Fruit fly (Drosophila melanogaster): ENCODE measurements around the gene hng3.

The hng3 gene

DNA sequence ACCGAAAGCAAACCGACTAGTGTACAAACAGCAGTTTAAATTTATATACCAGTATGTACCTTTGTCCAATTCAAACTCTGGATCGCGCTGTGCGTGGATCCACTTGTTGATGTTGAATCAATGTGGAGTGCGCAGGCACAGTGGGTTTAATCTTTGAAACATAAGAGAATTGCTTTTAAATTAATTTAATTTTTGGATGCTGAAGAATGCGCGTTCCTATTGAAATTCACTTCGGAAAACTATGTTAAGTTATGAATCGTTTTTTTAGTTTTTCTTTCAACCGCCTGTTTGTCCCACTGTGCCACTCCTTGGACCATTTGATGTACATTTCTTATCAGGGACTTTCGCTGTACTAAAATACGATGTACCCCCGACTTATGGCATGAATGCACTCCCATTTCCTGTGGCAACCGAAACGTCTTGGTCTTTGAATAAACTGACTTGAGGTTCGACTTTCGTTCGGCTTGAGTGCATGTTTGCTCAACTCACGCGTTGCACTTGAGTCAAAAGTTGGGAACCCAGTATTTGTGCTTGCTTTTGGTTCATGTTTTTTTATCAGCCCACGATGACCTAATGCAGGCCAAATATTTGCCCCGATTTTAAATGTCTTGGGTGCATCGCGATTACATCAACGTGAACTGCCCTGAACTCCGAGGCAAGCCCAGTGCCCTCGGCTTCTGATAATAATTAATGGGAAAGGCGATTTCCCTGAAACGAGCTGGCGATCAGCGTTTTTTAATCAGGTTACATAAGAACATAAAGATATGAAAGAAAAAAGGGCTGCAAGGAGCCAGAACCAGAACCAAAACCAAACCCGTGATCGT lies 30.6 kb downstream of the hng3 start (continued):
- TF ChIP-seq CG30431 (GFP tag; optimal IDR thresholded peaks at IDR 0.05) (peak; percentile 91), CG34224 (GFP tag; IDR thresholded peaks at IDR 0.05; ENCODE audit: partially characterized antibody) (no peak), mld (GFP tag; IDR thresholded peaks at IDR 0.05; ENCODE audit: partially characterized antibody) (no peak), CG12769 (tag; optimal IDR thresholded peaks at IDR 0.05) (peak; percentile 58), Neu2 (GFP tag; optimal IDR thresholded peaks at IDR 0.05; ENCODE audit: borderline replicate concordance) (peak; percentile 90), CG11456 (GFP tag; IDR thresholded peaks at IDR 0.05) (peak; percentile 80), CG9727 (GFP tag; optimal IDR thresholded peaks at IDR 0.05) (peak; percentile 99), CG4617 (GFP tag; optimal IDR thresholded peaks at IDR 0.05; ENCODE audit: borderline replicate concordance) (peak; percentile 72), CG12659 (GFP tag; optimal IDR thresholded peaks at IDR 0.05) (peak; percentile 86), Gug (GFP tag; IDR thresholded peaks at IDR 0.05) (peak; percentile 84), CG12071 (GFP tag; optimal IDR thresholded peaks at IDR 0.05) (peak; percentile 68), CG15601 (tag; optimal IDR thresholded peaks at IDR 0.05) (peak; percentile 95), CG1792 (GFP tag; optimal IDR thresholded peaks at IDR 0.05) (peak; percentile 90), CG3995 (GFP tag; optimal IDR thresholded peaks at IDR 0.05) (no peak), CG8944 (GFP tag; optimal IDR thresholded peaks at IDR 0.05) (peak; percentile 89), wor (GFP tag; IDR thresholded peaks at IDR 0.05) (peak; percentile 82), Chrac-16 (GFP tag; optimal IDR thresholded peaks at IDR 0.05) (peak; percentile 93), NC2β (GFP tag; optimal IDR thresholded peaks at IDR 0.05) (peak; percentile 97), sens-2 (GFP tag; IDR thresholded peaks at IDR 0.05) (peak; percentile 96), Rfx (GFP tag; IDR thresholded peaks at IDR 0.05) (peak; percentile 82), pfk (GFP tag; optimal IDR thresholded peaks at IDR 0.05) (peak; percentile 18), TFAM (GFP tag; optimal IDR thresholded peaks at IDR 0.05) (peak; percentile 84), HHEX (GFP tag; optimal IDR thresholded peaks at IDR 0.05) (peak; percentile 86), CG1647 (GFP tag; optimal IDR thresholded peaks at IDR 0.05) (peak; percentile 80), Mes4 (GFP tag; optimal IDR thresholded peaks at IDR 0.05) (peak; percentile 97), CG14050 (GFP tag; IDR thresholded peaks at IDR 0.05) (peak; percentile 87), sqz (GFP tag; optimal IDR thresholded peaks at IDR 0.05) (peak; percentile 92), CG17385 (GFP tag; optimal IDR thresholded peaks at IDR 0.05) (peak; percentile 77), crc (GFP tag; optimal IDR thresholded peaks at IDR 0.05) (peak; percentile 94), klu (GFP tag; IDR thresholded peaks at IDR 0.05) (peak; percentile 49; the same call in 1 of the 2 replicates), br (optimal IDR thresholded peaks at IDR 0.05) (no peak), H2.0 (GFP tag; IDR thresholded peaks at IDR 0.05) (peak; percentile 92), maf-S (GFP tag; optimal IDR thresholded peaks at IDR 0.05) (peak; percentile 85), schlank (tag; optimal IDR thresholded peaks at IDR 0.05) (peak; percentile 34), Tbp (GFP tag; optimal IDR thresholded peaks at IDR 0.05) (no peak), CG15269 (tag; optimal IDR thresholded peaks at IDR 0.05) (peak; percentile 71), CG7928 (GFP tag; optimal IDR thresholded peaks at IDR 0.05) (no peak), Gsc (GFP tag; IDR thresholded peaks at IDR 0.05) (peak; percentile 88), da (GFP tag; optimal IDR thresholded peaks at IDR 0.05) (peak; percentile 74), CG1529 (GFP tag; optimal IDR thresholded peaks at IDR 0.05) (peak; percentile 97), Mrtf (GFP tag; IDR thresholded peaks at IDR 0.05) (peak; percentile 88), ato (GFP tag; IDR thresholded peaks at IDR 0.05; ENCODE audit: partially characterized antibody) (no peak), CG13296 (GFP tag; optimal IDR thresholded peaks at IDR 0.05) (no peak), tgo (GFP tag; IDR thresholded peaks at IDR 0.05) (peak; percentile 90), pb (GFP tag; optimal IDR thresholded peaks at IDR 0.05) (peak; percentile 75), tx (GFP tag; optimal IDR thresholded peaks at IDR 0.05) (peak; percentile 82), otp (GFP tag; IDR thresholded peaks at IDR 0.05) (peak; percentile 98), inv (GFP tag; IDR thresholded peaks at IDR 0.05; ENCODE audit: partially characterized antibody) (no peak; the same call in 1 of the 2 replicates), CG10654 (GFP tag; optimal IDR thresholded peaks at IDR 0.05) (peak; percentile 87), CG14710 (tag; optimal IDR thresholded peaks at IDR 0.05) (peak; percentile 97)

All from whole organism, embryonic.